Fruit fly (Drosophila melanogaster): ENCODE data around the gene promL.

The promL gene

DNA sequence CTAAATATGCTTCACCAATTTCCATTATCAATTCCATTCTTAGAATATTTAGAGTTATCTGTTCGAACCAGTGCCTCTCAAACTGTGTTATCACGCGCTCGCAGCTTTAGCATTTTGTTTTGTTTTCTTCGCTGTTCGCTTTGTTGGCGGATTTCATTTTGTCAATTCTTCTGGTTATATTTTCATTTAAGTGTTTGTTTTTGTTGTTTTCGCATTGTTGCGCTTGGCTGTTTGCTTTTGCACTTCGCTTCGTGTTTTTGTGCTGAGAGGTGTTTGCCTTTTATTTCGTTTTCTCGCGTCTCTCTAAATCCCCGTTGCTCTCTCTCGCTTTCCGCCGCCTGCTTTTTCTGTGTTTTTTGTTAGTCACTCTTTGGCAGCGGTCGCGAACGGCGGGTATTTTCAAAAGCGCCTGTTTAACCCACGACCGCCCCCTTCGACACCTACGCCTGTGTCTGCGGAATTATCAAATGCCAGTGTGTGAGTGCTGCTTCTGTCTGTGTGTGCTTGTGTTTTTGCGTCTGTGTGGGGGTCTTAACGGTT, 49.9 kb downstream of the promL start (continued):
- TF ChIP-seq CG15479 (GFP tag; optimal IDR thresholded peaks at IDR 0.05) (no peak), Adf1 (GFP tag; IDR thresholded peaks at IDR 0.05) (peak; percentile 74), twi (tag; optimal IDR thresholded peaks at IDR 0.05) (no peak), repo (GFP tag; optimal IDR thresholded peaks at IDR 0.05) (peak; percentile 31), Ada2b (GFP tag; IDR thresholded peaks at IDR 0.05) (no peak), ERR (GFP tag; optimal IDR thresholded peaks at IDR 0.05) (peak; percentile 35), dpn (GFP tag; optimal IDR thresholded peaks at IDR 0.05) (peak in 1 of 2 experiments; percentile 13), ro (GFP tag; IDR thresholded peaks at IDR 0.05) (no peak), Bdp1 (GFP tag; optimal IDR thresholded peaks at IDR 0.05) (no peak), CG32772 (GFP tag; IDR thresholded peaks at IDR 0.05) (peak; percentile 37; the same call in 1 of the 2 replicates), bab2 (GFP tag; optimal IDR thresholded peaks at IDR 0.05) (peak; percentile 36), Rfx (GFP tag; IDR thresholded peaks at IDR 0.05) (peak; percentile 77), CG34376 (GFP tag; optimal IDR thresholded peaks at IDR 0.05) (peak; percentile 80), pros (GFP tag; optimal IDR thresholded peaks at IDR 0.05) (peak; percentile 39), CG9797 (GFP tag; optimal IDR thresholded peaks at IDR 0.05) (no peak), Dip3 (GFP tag; optimal IDR thresholded peaks at IDR 0.05) (peak; percentile 11), hkb (optimal IDR thresholded peaks at IDR 0.05) (no peak), hkb (GFP tag; IDR thresholded peaks at IDR 0.05) (peak; percentile 59), sim (GFP tag; IDR thresholded peaks at IDR 0.05) (0 out of 2 replicates have a peak, but pooled peaks have one; percentile 21), CG17829 (tag; optimal IDR thresholded peaks at IDR 0.05) (no peak), CG12299 (tag; optimal IDR thresholded peaks at IDR 0.05) (no peak), CG11456 (GFP tag; IDR thresholded peaks at IDR 0.05) (peak; percentile 49; the same call in 2 of the 3 replicates), Med (GFP tag) (peak; percentile 96), exex (tag; optimal IDR thresholded peaks at IDR 0.05) (peak; percentile 63), CG9727 (GFP tag; optimal IDR thresholded peaks at IDR 0.05) (no peak), kni (GFP tag; optimal IDR thresholded peaks at IDR 0.05) (peak; percentile 37), Lhr (GFP tag; optimal IDR thresholded peaks at IDR 0.05) (no peak), disco-r (GFP tag; optimal IDR thresholded peaks at IDR 0.05) (no peak), E2f2 (GFP tag; IDR thresholded peaks at IDR 0.05) (peak; percentile 54), CG14441 (GFP tag; IDR thresholded peaks at IDR 0.05) (no peak), CG33213 (GFP tag; optimal IDR thresholded peaks at IDR 0.05) (no peak), sisA (GFP tag; IDR thresholded peaks at IDR 0.05) (no peak), caup (GFP tag; optimal IDR thresholded peaks at IDR 0.05; ENCODE audit: severe bottlenecking) (peak; percentile 77), grn (GFP tag; optimal IDR thresholded peaks at IDR 0.05) (peak; percentile 26), her (GFP tag; optimal IDR thresholded peaks at IDR 0.05) (peak; percentile 71), ken (GFP tag; IDR thresholded peaks at IDR 0.05) (no peak), crp (GFP tag; optimal IDR thresholded peaks at IDR 0.05) (peak in 1 of 2 experiments; percentile 15), lilli (GFP tag; optimal IDR thresholded peaks at IDR 0.05) (peak; percentile 71), ems (GFP tag; optimal IDR thresholded peaks at IDR 0.05) (peak; percentile 22), NC2α (GFP tag; optimal IDR thresholded peaks at IDR 0.05) (no peak), da (GFP tag; optimal IDR thresholded peaks at IDR 0.05) (no peak), CG13624 (GFP tag; optimal IDR thresholded peaks at IDR 0.05) (peak; percentile 23), CG9609 (GFP tag; optimal IDR thresholded peaks at IDR 0.05) (no peak), so (GFP tag; IDR thresholded peaks at IDR 0.05) (peak; percentile 64; the same call in 2 of the 3 replicates), Xrp1 (GFP tag; IDR thresholded peaks at IDR 0.05) (peak; percentile 26; the same call in 1 of the 2 replicates), CG13296 (GFP tag; optimal IDR thresholded peaks at IDR 0.05) (peak; percentile 51), vfl (GFP tag; optimal IDR thresholded peaks at IDR 0.05) (peak; percentile 13), Atf-2 (GFP tag; optimal IDR thresholded peaks at IDR 0.05) (no peak), ap (GFP tag; IDR thresholded peaks at IDR 0.05) (no peak), NFAT (GFP tag; IDR thresholded peaks at IDR 0.05) (peak; percentile 71), CG3281 (GFP tag; optimal IDR thresholded peaks at IDR 0.05) (peak; percentile 47), CG8281 (tag; optimal IDR thresholded peaks at IDR 0.05) (peak; percentile 79)
